Fruit fly (Drosophila melanogaster) whole organism: ENCODE results near the gene tutl.

Experiments used
- CG8478 ChIP-seq: fragments of >200 bp; optimal IDR thresholded peaks from 2 replicates; lab custom pipeline; 2018; ENCODE audit warnings: inconsistent platforms
- Dll ChIP-seq: fragments of >200 bp; optimal IDR thresholded peaks from 2 replicates; lab custom pipeline; 2017
- EcR ChIP-seq, 2 experiments: fragments of >200 bp; optimal IDR thresholded peaks; 2 replicates each; lab custom pipeline; 2017; ENCODE audit warnings: missing biosample characterization in 2 of 2, missing genetic modification characterization in 2 of 2, missing genetic modification reagents in 2 of 2
- pan ChIP-seq: fragments of >200 bp; optimal IDR thresholded peaks from 2 replicates; lab custom pipeline; 2017
- psq ChIP-seq: fragments of >200 bp; optimal IDR thresholded peaks from 2 replicates; lab custom pipeline; 2017
- usp ChIP-seq: fragments of >200 bp; optimal IDR thresholded peaks from 2 replicates; lab custom pipeline; 2017; ENCODE audit warnings: missing biosample characterization, missing genetic modification characterization, mixed read lengths

tutl gene

DNA sequence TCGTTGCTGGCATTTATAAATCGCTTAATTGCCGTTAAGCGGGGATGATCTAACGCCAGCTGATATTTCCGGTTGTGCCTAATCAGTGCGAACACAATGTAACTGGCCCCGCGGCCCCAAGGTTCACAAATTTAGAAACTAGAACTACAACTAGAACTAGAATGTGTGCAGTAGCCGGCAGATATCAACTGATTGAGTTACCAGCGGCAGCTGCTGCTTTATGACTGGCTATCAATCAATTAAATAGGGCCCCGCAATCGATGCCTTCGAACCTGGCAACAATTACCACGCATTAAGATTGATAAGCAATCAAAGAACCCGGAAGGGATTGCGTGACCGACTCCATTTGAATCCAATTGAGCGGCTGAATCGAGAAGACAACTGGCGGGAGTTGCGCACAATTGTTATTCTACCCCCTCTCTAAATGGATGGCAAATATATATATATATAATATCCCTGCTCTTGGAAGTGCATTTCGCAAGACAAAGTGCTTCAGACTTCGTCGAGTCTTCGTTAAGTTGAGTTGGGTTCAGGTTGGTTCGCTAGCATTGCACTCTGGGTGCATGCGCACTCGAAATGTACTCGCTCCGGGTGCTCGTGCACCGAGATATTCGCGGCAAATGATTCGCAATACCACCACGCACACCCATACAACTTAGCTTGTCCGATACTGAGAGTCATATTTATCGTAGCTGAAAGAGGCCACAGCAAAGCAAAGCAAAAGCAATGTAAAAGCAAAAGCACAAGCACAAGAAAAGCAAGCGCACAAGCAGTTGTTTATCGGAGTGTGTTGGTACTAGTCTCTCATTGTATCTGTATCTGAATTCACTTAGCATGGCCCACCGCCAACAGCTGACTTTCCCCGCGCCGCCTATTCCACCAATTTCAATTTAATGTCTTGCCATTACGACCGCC is 57.1 kb downstream of the tutl start:
- TF ChIP-seq CG8478 (lab: Kevin White, UChicago): no peak
- TF ChIP-seq pan (lab: Kevin White, UChicago): peak; percentile 12

DNA sequence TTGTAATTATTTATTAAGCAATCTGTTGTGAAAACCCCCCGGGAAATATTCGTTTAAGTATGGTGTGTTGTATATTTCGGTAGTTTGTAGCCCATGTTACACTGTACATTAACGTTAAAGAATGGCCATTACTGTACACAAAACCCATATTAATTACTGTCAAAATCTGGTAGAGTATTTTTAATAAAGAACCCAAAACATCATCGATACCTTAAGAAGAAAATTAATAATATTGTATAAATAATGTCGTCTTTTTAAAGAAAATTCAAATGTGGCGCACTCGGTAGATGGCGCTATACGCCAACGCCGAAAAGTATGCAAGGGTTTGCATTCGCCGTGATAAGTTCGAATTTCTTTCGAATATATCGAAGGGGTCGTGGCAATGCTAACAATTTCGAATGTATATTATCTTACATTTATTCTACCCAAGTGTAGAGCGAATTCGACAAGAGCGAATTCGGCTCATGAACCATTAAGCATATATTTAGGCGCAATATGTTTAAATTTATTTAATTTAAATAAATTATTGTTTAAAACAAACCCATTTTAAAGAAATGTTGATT is 62.7 kb downstream of the tutl start:
- no peak for TF ChIP-seq pan (lab: Kevin White, UChicago)
- no peak for TF ChIP-seq EcR (GFP tag; optimal IDR thresholded peaks at IDR 0.05; lab: Kevin White, UChicago)

DNA sequence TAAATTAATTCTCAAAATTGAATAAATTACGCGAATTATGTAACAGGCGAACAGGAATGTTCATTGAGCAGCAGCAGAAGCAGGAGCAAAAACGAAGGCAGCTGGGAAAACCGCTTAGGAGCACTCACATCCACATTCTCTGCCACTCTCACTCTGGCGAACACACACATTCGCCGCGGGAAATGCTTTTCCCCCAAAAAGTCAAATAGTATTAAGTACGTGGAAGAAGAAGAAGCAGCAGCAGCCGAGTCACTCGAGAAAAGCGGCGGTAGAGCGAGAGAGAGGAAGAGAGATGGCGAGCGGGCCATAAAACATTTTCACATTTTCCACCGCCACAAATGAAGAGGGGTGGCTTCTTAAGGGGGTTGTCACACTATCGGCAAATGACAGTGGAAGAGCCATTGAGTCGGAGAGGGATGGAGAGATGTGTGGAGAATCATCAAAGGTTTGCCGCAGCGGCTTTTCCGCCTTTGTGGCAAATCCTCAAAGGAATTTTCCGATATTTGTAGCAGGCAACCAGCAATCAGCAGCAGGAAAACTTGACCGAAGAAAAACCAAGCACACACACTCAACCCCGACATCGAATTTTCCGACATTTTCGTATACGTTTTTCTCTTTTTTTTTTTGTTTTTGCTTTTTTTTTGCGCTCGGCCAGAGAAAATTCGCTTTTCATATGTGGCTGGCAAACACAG is 63.8 kb downstream of the tutl start:
- TF ChIP-seq EcR (GFP tag; optimal IDR thresholded peaks at IDR 0.05; lab: Kevin White, UChicago) (no peak), usp (GFP tag; lab: Kevin White, UChicago) (no peak), psq (no peak), Dll (no peak), CG8478 (lab: Kevin White, UChicago) (no peak), pan (lab: Kevin White, UChicago) (no peak)

DNA sequence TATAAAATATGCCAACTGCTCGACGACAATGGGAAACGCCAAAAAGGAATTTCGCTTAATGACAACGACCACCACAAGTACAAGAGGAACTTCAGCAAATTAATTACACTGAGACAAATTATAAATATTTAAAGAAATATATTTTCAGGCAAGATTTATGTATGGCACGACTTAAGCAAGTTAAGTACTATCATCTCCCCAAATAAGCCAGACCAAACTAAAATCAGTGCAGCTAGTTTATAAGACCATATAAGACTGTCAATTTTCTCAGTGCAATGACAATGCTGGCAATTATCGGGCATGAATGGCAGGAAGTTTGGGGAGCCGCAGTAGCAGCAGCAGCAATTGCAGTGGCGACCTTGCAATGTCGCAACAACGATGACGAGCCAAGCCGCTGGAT is 65.6 kb downstream of the tutl start:
- TF ChIP-seq usp (GFP tag; lab: Kevin White, UChicago) (no peak), psq (no peak)

DNA sequence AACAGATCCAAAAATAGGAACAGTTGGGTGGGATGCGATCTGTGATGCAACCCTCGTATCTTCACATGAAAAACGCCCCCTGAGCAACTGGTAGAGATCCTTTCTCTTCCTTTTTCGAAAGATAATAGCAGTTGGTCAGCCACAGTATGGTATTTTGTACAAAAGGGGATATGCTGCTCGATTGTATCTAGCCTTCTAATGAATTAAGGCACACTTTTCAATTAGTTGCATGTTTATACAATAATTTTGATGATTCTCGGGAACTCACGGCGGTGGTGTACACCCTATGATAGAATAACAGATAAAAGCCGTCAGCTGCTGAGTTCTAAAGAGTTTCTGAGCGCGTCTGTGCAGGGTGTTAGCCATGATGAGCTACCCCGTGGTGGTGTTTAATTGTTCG is 66.7 kb downstream of the tutl start:
- TF ChIP-seq EcR (GFP tag; optimal IDR thresholded peaks at IDR 0.05; lab: Kevin White, UChicago): no peak
- no peak for TF ChIP-seq pan (lab: Kevin White, UChicago)
- TF ChIP-seq Dll: no peak

DNA sequence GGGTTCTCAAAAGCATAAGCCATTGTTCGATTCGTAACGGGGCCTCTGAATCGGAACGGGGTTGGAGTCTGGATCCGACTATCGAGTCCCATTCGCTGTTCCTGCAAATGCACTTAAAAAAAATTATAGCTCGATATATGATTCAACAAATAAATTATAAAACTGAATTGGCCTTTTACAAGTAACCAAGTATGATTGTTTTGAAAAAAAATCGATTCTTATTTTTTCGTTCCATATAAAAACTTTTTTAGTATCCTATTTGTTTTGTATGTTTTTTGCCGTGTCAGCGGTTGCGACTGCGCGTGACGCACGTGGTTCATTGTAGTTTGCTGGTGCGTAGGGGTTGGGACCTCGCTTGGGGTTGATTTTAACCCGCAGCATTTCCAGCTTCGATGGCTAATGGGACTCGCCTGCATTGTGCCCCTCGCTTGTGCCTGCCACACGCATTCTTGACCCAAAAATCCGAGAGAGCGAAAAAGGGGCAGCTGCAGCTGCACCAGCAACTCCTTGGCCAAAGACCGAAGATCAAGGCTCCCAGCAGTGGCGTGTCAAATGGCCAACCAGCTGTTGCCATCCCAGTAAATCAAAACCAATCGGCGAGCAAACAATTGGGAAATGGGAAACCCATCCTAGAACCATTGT is 67.9 kb downstream of the tutl start:
- TF ChIP-seq pan (lab: Kevin White, UChicago): no peak
- TF ChIP-seq usp (GFP tag; lab: Kevin White, UChicago): no peak
- no peak for TF ChIP-seq EcR (GFP tag; optimal IDR thresholded peaks at IDR 0.05; lab: Kevin White, UChicago)
- no peak for TF ChIP-seq CG8478 (lab: Kevin White, UChicago)
- TF ChIP-seq psq: no peak
- TF ChIP-seq Dll: no peak

DNA sequence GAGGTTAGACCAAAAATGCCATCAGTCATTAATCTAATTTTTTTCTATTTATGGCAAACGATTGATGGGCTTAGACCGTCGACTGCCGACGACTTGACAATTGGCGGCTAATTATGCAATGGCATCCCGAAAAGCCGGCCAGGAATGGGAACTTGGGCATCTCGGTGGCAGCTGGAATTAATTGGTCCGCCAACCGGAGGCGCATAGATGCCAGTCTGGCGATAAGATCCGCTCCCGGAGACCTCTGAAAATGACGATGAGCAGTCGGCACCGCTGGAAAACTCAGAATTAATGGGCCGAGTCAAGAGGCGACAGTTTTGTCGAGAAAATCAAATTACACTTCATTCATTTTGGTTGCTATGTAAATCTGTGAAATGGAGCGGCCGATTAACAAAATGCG is 69.7 kb downstream of the tutl start, which contains the start of gene CG15429:
Gene CG15429, plus strand, starts transcription at position 301 of the 400 bp plus-strand sequence.
- TF ChIP-seq CG8478 (lab: Kevin White, UChicago): no peak
- TF ChIP-seq Dll: no peak
- TF ChIP-seq usp (GFP tag; lab: Kevin White, UChicago): no peak
- no peak for TF ChIP-seq pan (lab: Kevin White, UChicago)
- no peak for TF ChIP-seq psq
- TF ChIP-seq EcR (GFP tag; optimal IDR thresholded peaks at IDR 0.05; lab: Kevin White, UChicago): no peak

DNA sequence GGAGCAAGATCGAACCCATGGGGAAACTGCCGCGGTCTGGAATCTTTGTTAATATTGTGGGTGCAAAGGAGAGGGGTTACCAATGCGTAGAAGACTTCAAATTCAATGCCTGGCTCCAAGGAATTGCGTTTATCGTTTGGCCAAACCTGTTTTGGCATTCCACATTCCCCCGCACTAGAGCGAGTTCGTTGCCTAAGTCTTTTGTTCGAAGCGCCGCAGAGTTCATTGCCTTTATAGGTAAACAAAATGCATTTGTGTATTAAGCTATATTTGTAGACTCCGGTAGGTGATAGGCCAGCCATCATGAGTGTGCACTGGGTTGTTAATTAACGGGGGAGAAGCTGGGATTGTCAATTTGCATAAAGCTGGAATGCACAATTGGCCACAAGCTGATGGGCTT is 72.1 kb downstream of the tutl start:
- TF ChIP-seq pan (lab: Kevin White, UChicago): no peak
- TF ChIP-seq EcR (GFP tag; optimal IDR thresholded peaks at IDR 0.05; lab: Kevin White, UChicago): peak in 1 of 2 experiments; percentile 90
- TF ChIP-seq CG8478 (lab: Kevin White, UChicago): no peak
- no peak for TF ChIP-seq psq

DNA sequence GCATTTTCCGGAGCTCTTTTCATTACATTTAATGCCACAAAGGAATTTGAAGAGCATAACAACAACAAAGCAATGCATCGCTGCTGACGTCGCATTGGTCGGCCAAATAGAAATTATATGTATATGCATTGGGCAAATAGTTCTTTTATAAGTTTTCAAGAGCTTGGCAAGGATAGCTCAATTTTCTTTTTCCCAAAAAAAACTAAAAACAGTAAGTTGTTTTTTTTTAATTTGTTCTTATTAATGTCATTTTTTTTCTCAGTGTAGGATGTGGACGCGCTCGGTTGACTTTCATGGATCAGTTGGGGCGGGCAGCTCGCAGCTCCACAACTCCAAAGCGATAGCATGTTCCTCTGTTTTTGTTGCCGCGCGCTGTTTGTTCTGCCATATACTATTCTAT is 76.2 kb downstream of the tutl start:
- TF ChIP-seq usp (GFP tag; lab: Kevin White, UChicago) (no peak), psq (no peak), EcR (GFP tag; optimal IDR thresholded peaks at IDR 0.05; lab: Kevin White, UChicago) (no peak), Dll (no peak), CG8478 (lab: Kevin White, UChicago) (no peak), pan (lab: Kevin White, UChicago) (no peak)

DNA sequence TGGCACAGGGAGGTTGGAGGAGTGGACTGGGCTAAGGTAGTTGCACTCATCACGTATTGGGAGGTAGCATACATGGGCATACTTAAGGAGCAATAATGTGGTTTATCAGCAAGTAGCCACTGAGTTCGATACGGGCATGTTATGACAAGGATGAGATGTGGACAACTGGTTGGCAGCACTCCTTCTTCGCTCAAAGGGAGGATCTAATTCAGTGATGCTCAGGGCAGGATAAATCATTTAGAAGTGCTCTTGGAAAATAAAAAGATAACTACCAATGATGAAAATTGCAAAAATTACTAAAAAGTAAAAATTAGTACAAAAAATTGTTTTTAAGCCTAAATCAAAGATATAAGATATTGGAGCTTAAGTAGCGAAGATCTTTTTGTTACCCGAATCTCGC is 77.9 kb downstream of the tutl start:
- no peak for TF ChIP-seq Dll
- no peak for TF ChIP-seq pan (lab: Kevin White, UChicago)
- TF ChIP-seq psq: no peak
- no peak for TF ChIP-seq usp (GFP tag; lab: Kevin White, UChicago)
- peak in 1 of 2 experiments; percentile 45 for TF ChIP-seq EcR (GFP tag; optimal IDR thresholded peaks at IDR 0.05; lab: Kevin White, UChicago)

DNA sequence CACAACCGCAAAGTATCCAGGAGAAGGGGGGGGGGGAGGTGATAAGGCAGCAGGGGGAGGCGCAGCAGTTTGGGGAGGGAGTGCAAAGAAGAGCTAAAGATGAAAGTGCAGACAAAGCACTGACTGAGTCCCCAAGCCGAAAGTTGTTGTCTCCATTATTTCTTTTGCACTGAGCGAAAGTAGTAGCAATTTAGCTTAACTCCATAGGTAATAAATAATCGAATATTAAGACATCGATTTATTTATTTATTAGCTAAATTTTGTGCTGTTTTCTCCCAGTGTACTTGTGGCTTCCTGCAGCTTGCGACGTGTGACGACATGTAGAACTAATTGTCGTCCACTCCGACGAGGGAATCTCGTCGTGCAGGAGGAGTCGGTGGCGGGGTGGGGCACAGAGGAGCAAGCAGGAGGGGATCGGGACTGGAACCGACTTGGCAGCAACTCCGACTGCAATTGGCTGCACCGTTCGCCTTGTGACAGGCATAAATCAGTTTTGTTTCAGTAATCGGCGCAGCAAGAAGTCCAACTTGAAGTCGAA is 78.6 kb downstream of the tutl start, which contains the start of gene Traf4:
Gene Traf4, plus strand, starts transcription at position 488 of the 538 bp plus-strand sequence.
- no peak for TF ChIP-seq EcR (GFP tag; optimal IDR thresholded peaks at IDR 0.05; lab: Kevin White, UChicago)
- TF ChIP-seq Dll: no peak
- TF ChIP-seq psq: no peak
- no peak for TF ChIP-seq usp (GFP tag; lab: Kevin White, UChicago)
- TF ChIP-seq CG8478 (lab: Kevin White, UChicago): no peak
- TF ChIP-seq pan (lab: Kevin White, UChicago): no peak
